Worm (Caenorhabditis elegans) whole organism, L1 larva: ENCODE measurements around the gene F11C1.9.

Source experiments
- aly-2 ChIP-seq: fragments of 150-350 bp; optimal IDR thresholded peaks from 2 replicates; lab custom pipeline; 2014; ENCODE audit warnings: missing biosample characterization, missing genetic modification characterization
- ceh-82 ChIP-seq, 3 experiments: fragments of 150-350 bp in 1 of 3; sonication (generic microtip) in 2 of 3; optimal IDR thresholded peaks; 2 replicates each; lab custom pipeline; 2014 to 2017; ENCODE audit warnings: missing biosample characterization in 3 of 3, missing genetic modification characterization in 3 of 3
- dpl-1 ChIP-seq, 3 experiments: fragments of 150-350 bp in 2 of 3; sonication (generic microtip) in 1 of 3; optimal IDR thresholded peaks; 2 replicates each; lab custom pipeline; 2014 to 2017; ENCODE audit warnings: missing biosample characterization in 3 of 3, missing genetic modification characterization in 3 of 3, missing genetic modification reagents in 3 of 3
- fos-1 ChIP-seq: fragments of 150-350 bp; optimal IDR thresholded peaks from 2 replicates; lab custom pipeline; 2014; ENCODE audit warnings: missing biosample characterization, missing genetic modification characterization
- lin-14 ChIP-seq: fragments of 200-800 bp; sonication (Bioruptor generic); optimal IDR thresholded peaks from 2 replicates; lab custom pipeline; 2018; ENCODE audit warnings: mild to moderate bottlenecking, missing genetic modification characterization, moderate library complexity, missing compliant biosample characterization
- skn-1 ChIP-seq: fragments of 150-350 bp; optimal IDR thresholded peaks from 2 replicates; lab custom pipeline; 2014; ENCODE audit warnings: missing biosample characterization, missing genetic modification characterization
- xbp-1 ChIP-seq: sonication (generic microtip); optimal IDR thresholded peaks from 2 replicates; lab custom pipeline; 2016; ENCODE audit warnings: missing genetic modification characterization, missing compliant biosample characterization
- zip-4 ChIP-seq: fragments of 200-800 bp; sonication (Bioruptor generic); optimal IDR thresholded peaks from 2 replicates; lab custom pipeline; 2018; ENCODE audit warnings: mild to moderate bottlenecking, missing genetic modification characterization, moderate library complexity, missing compliant biosample characterization

DNA sequence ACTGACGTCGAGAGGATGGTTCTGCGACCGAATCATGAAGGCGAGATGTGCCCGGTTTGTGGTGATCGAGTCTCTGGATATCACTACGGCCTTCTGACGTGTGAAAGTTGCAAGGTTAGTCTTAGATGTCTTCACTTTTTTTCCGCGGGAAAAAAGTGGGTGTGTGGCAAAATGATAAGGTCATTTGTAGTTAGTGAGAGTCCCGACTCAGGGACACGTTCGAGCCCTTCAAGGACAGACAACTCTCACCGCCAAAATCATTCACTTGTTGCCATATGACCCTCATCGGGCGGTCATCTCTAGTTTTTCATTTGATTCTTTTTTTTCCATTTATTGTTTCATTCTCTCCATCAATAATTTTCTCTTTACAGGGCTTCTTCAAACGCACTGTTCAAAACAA is 31.5 kb upstream of the F11C1.9 start:
- no peak for TF ChIP-seq fos-1 (tag; lab: Kevin White, UChicago)
- no peak for TF ChIP-seq zip-4 (GFP tag; lab: Kevin White, UChicago)
- TF ChIP-seq ceh-82 (tag; optimal IDR thresholded peaks at IDR 0.05; lab: Kevin White, UChicago): no peak
- no peak for TF ChIP-seq skn-1
- no peak for TF ChIP-seq xbp-1 (tag; lab: Kevin White, UChicago)
- TF ChIP-seq dpl-1 (GFP tag; optimal IDR thresholded peaks at IDR 0.05; lab: Kevin White, UChicago): no peak
- peak; percentile 85 for TF ChIP-seq lin-14 (GFP tag; lab: Kevin White, UChicago)
- TF ChIP-seq aly-2 (tag; lab: Kevin White, UChicago): no peak
